Fruit fly (Drosophila melanogaster) whole organism: Measurements from ENCODE around the gene CG34409.

Experiments
- CG8478 ChIP-seq: fragments of >200 bp; optimal IDR thresholded peaks from 2 replicates; lab custom pipeline; 2018; ENCODE audit warnings: inconsistent platforms
- Dll ChIP-seq: fragments of >200 bp; optimal IDR thresholded peaks from 2 replicates; lab custom pipeline; 2017
- EcR ChIP-seq, 2 experiments: fragments of >200 bp; optimal IDR thresholded peaks; 2 replicates each; lab custom pipeline; 2017; ENCODE audit warnings: missing biosample characterization in 2 of 2, missing genetic modification characterization in 2 of 2, missing genetic modification reagents in 2 of 2
- pan ChIP-seq: fragments of >200 bp; optimal IDR thresholded peaks from 2 replicates; lab custom pipeline; 2017
- psq ChIP-seq: fragments of >200 bp; optimal IDR thresholded peaks from 2 replicates; lab custom pipeline; 2017
- usp ChIP-seq: fragments of >200 bp; optimal IDR thresholded peaks from 2 replicates; lab custom pipeline; 2017; ENCODE audit warnings: missing biosample characterization, missing genetic modification characterization, mixed read lengths

Gene CG34409

dm6 chr3R:9746267-9746666, at the start of gene CG34409:
Gene CG34409, minus strand, starts transcription at chr3R:9746367.
- TF ChIP-seq pan (lab: Kevin White, UChicago) (no peak), Dll (lab: Kevin White, UChicago) (no peak), CG8478 (no peak), usp (GFP tag; lab: Kevin White, UChicago) (no peak), EcR (GFP tag; optimal IDR thresholded peaks at IDR 0.05; lab: Kevin White, UChicago) (no peak), psq (lab: Kevin White, UChicago) (no peak)

- TF ChIP-seq EcR (GFP tag; optimal IDR thresholded peaks at IDR 0.05; lab: Kevin White, UChicago) = no peak
- no peak for TF ChIP-seq Dll (lab: Kevin White, UChicago)
- TF ChIP-seq psq (lab: Kevin White, UChicago) = no peak
- TF ChIP-seq usp (GFP tag; lab: Kevin White, UChicago) = no peak
- no peak for TF ChIP-seq pan (lab: Kevin White, UChicago)
- no peak for TF ChIP-seq CG8478
These were observed 46.9 kb upstream of the CG34409 start, which contains the start of gene CG8516 for dm6 chr3R:9793018-9793417. Gene CG8516, plus strand, starts transcription at chr3R:9793295.

- TF ChIP-seq EcR (GFP tag; optimal IDR thresholded peaks at IDR 0.05; lab: Kevin White, UChicago) (no peak), CG8478 (no peak), pan (lab: Kevin White, UChicago) (no peak), usp (GFP tag; lab: Kevin White, UChicago) (no peak), Dll (lab: Kevin White, UChicago) (no peak), psq (lab: Kevin White, UChicago) (no peak)
These were observed 45.1 kb upstream of the CG34409 start, which contains the start of the genes CG12945 and CG8507 for dm6 chr3R:9791177-9791806. Gene CG12945, minus strand, starts transcription at chr3R:9791221. Gene CG8507, plus strand, starts transcription at chr3R:9791483.

- peak; percentile 11 for TF ChIP-seq CG8478
- TF ChIP-seq EcR (GFP tag; optimal IDR thresholded peaks at IDR 0.05; lab: Kevin White, UChicago) = no peak
These were observed 38.3 kb upstream of the CG34409 start, which contains the start of the genes MtnA and CG8500 for dm6 chr3R:9784341-9785062. Gene MtnA, minus strand, starts transcription at chr3R:9784370. Gene CG8500, plus strand, starts transcription at chr3R:9784653.

- TF ChIP-seq pan (lab: Kevin White, UChicago) = no peak
- no peak for TF ChIP-seq CG8478
- TF ChIP-seq usp (GFP tag; lab: Kevin White, UChicago) = no peak
These were observed 37.2 kb upstream of the CG34409 start for dm6 chr3R:9783240-9783917.

- TF ChIP-seq Dll (lab: Kevin White, UChicago) (no peak), EcR (GFP tag; optimal IDR thresholded peaks at IDR 0.05; lab: Kevin White, UChicago) (no peak)
These were observed 33.6 kb upstream of the CG34409 start, which contains the start of gene CG12947 for dm6 chr3R:9779764-9780163. Gene CG12947, plus strand, starts transcription at chr3R:9780064.

dm6 chr3R:9777941-9778360, 31.8 kb upstream of the CG34409 start, which contains the start of gene RpS29:
Gene RpS29, plus strand, starts transcription at chr3R:9778042.
- no peak for TF ChIP-seq Dll (lab: Kevin White, UChicago)
- no peak for TF ChIP-seq usp (GFP tag; lab: Kevin White, UChicago)
- TF ChIP-seq CG8478 = no peak
- TF ChIP-seq psq (lab: Kevin White, UChicago) = no peak
- no peak for TF ChIP-seq EcR (GFP tag; optimal IDR thresholded peaks at IDR 0.05; lab: Kevin White, UChicago)
- TF ChIP-seq pan (lab: Kevin White, UChicago) = no peak

- TF ChIP-seq Dll (lab: Kevin White, UChicago) (no peak), psq (lab: Kevin White, UChicago) (no peak), usp (GFP tag; lab: Kevin White, UChicago) (no peak), CG8478 (no peak), pan (lab: Kevin White, UChicago) (no peak), EcR (GFP tag; optimal IDR thresholded peaks at IDR 0.05; lab: Kevin White, UChicago) (no peak)
These were observed 28.7 kb upstream of the CG34409 start, which contains the start of gene topi for dm6 chr3R:9774821-9775220. Gene topi, plus strand, starts transcription at chr3R:9775121.

- no peak for TF ChIP-seq EcR (GFP tag; optimal IDR thresholded peaks at IDR 0.05; lab: Kevin White, UChicago)
- TF ChIP-seq CG8478 = no peak
- no peak for TF ChIP-seq pan (lab: Kevin White, UChicago)
- no peak for TF ChIP-seq usp (GFP tag; lab: Kevin White, UChicago)
- TF ChIP-seq Dll (lab: Kevin White, UChicago) = no peak
- no peak for TF ChIP-seq psq (lab: Kevin White, UChicago)
These were observed 28.0 kb upstream of the CG34409 start, which contains the start of gene Whamy for dm6 chr3R:9774147-9774546. Gene Whamy, minus strand, starts transcription at chr3R:9774419.

- TF ChIP-seq usp (GFP tag; lab: Kevin White, UChicago) (no peak), Dll (lab: Kevin White, UChicago) (no peak), CG8478 (no peak), EcR (GFP tag; optimal IDR thresholded peaks at IDR 0.05; lab: Kevin White, UChicago) (no peak)
These were observed 25.4 kb upstream of the CG34409 start, which contains the start of gene CG9471 for dm6 chr3R:9771519-9771972. Gene CG9471, minus strand, starts transcription at chr3R:9771542.

- TF ChIP-seq EcR (GFP tag; optimal IDR thresholded peaks at IDR 0.05; lab: Kevin White, UChicago) (no peak), CG8478 (no peak), Dll (lab: Kevin White, UChicago) (no peak), psq (lab: Kevin White, UChicago) (no peak), usp (GFP tag; lab: Kevin White, UChicago) (no peak), pan (lab: Kevin White, UChicago) (no peak)
These were observed 24.0 kb upstream of the CG34409 start for dm6 chr3R:9770127-9770526.
